Fruit fly (Drosophila melanogaster): ENCODE data around the gene CG31415.

The CG31415 gene

DNA sequence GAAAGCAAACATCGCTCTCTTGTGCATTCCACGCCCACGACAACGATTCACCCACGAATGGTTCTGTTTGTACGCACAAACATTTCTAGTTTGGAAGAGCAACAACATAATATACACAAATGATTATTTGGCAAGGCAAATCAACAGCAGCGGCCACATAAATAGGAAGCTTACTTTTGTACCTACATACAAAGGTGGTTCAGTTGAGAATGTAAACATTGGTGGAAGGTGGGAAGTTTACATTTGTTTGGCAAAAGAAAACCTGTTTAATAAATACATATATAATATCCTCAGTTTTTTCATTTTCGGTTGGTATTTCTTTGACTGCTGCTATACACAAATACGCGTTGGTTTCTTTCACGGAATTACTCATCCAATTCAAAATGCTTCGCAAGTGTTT, 40.8 kb upstream of the CG31415 start (continued):
- peak; percentile 88 for TF ChIP-seq CG4854 (GFP tag; optimal IDR thresholded peaks at IDR 0.05)
- TF ChIP-seq CG11696 (GFP tag; IDR thresholded peaks at IDR 0.05), result no peak
- peak; percentile 73 for TF ChIP-seq CG13775 (GFP tag; optimal IDR thresholded peaks at IDR 0.05)
- TF ChIP-seq slou (GFP tag; optimal IDR thresholded peaks at IDR 0.05), result peak; percentile 63
- no peak for TF ChIP-seq stc (GFP tag; IDR thresholded peaks at IDR 0.05)
- peak; percentile 62 for TF ChIP-seq Bdp1 (GFP tag; optimal IDR thresholded peaks at IDR 0.05)
- no peak for TF ChIP-seq Awh (GFP tag; IDR thresholded peaks at IDR 0.05)
- TF ChIP-seq CG14441 (GFP tag; IDR thresholded peaks at IDR 0.05), result no peak
- TF ChIP-seq zen2 (GFP tag; IDR thresholded peaks at IDR 0.05; ENCODE audit: partially characterized antibody), result no peak
- peak; percentile 95 for TF ChIP-seq CG17359 (tag; optimal IDR thresholded peaks at IDR 0.05)
- no peak for TF ChIP-seq hbn (GFP tag; IDR thresholded peaks at IDR 0.05; ENCODE audit: partially characterized antibody)
- no peak for TF ChIP-seq Lim3 (GFP tag; IDR thresholded peaks at IDR 0.05)
- peak; percentile 24 for TF ChIP-seq stwl (tag; optimal IDR thresholded peaks at IDR 0.05)
- TF ChIP-seq CG4282 (GFP tag; optimal IDR thresholded peaks at IDR 0.05), result peak; percentile 49
- TF ChIP-seq vnd (GFP tag; IDR thresholded peaks at IDR 0.05; ENCODE audit: partially characterized antibody), result no peak
- TF ChIP-seq HHEX (GFP tag; optimal IDR thresholded peaks at IDR 0.05), result peak; percentile 88
- TF ChIP-seq Rx (GFP tag; IDR thresholded peaks at IDR 0.05), result no peak
- TF ChIP-seq CG4820 (GFP tag; optimal IDR thresholded peaks at IDR 0.05), result peak; percentile 88
- no peak for TF ChIP-seq CG42726 (GFP tag; IDR thresholded peaks at IDR 0.05; ENCODE audit: partially characterized antibody)
- no peak for TF ChIP-seq CG1832 (GFP tag; optimal IDR thresholded peaks at IDR 0.05)
- no peak for TF ChIP-seq Hr39 (optimal IDR thresholded peaks at IDR 0.05)
- TF ChIP-seq bcd (GFP tag; optimal IDR thresholded peaks at IDR 0.05), result peak; percentile 88
- no peak for TF ChIP-seq pfk (GFP tag; optimal IDR thresholded peaks at IDR 0.05)
- no peak for TF ChIP-seq danr (GFP tag; IDR thresholded peaks at IDR 0.05)
- TF ChIP-seq Rfx (GFP tag; IDR thresholded peaks at IDR 0.05), result no peak
- no peak for TF ChIP-seq tio (GFP tag; optimal IDR thresholded peaks at IDR 0.05)
- TF ChIP-seq Elba2 (GFP tag; optimal IDR thresholded peaks at IDR 0.05), result no peak
- TF ChIP-seq CG18764 (GFP tag; optimal IDR thresholded peaks at IDR 0.05), result peak; percentile 86
- TF ChIP-seq emc (GFP tag; optimal IDR thresholded peaks at IDR 0.05), result peak; percentile 55
- peak; percentile 31 for TF ChIP-seq CG3163 (GFP tag; optimal IDR thresholded peaks at IDR 0.05)
- peak; percentile 79 for TF ChIP-seq CG10267 (tag; optimal IDR thresholded peaks at IDR 0.05)
- peak; percentile 79 for TF ChIP-seq CG12104 (GFP tag; optimal IDR thresholded peaks at IDR 0.05)
- TF ChIP-seq Side (GFP tag; optimal IDR thresholded peaks at IDR 0.05), result peak; percentile 79
- TF ChIP-seq ci (GFP tag; IDR thresholded peaks at IDR 0.05), result no peak
- TF ChIP-seq CG3726 (GFP tag; IDR thresholded peaks at IDR 0.05), result no peak
- TF ChIP-seq CG8765 (GFP tag; IDR thresholded peaks at IDR 0.05), result no peak
- no peak for TF ChIP-seq Scr (GFP tag; IDR thresholded peaks at IDR 0.05; ENCODE audit: partially characterized antibody)
- peak; percentile 90 for TF ChIP-seq CG6813 (GFP tag; optimal IDR thresholded peaks at IDR 0.05)
- TF ChIP-seq D19A (tag; optimal IDR thresholded peaks at IDR 0.05), result peak; percentile 79
- TF ChIP-seq CG9215 (GFP tag; IDR thresholded peaks at IDR 0.05), result no peak
- peak; percentile 65 for TF ChIP-seq tup (GFP tag; optimal IDR thresholded peaks at IDR 0.05)
- TF ChIP-seq Sin3A (optimal IDR thresholded peaks at IDR 0.05), result no peak
- no peak for TF ChIP-seq CG6175 (GFP tag; IDR thresholded peaks at IDR 0.05)
- TF ChIP-seq Hmx (GFP tag; optimal IDR thresholded peaks at IDR 0.05), result peak; percentile 23
- peak; percentile 58 for TF ChIP-seq kah (GFP tag; optimal IDR thresholded peaks at IDR 0.05)
- peak; percentile 70 for TF ChIP-seq en (GFP tag; optimal IDR thresholded peaks at IDR 0.05)
- TF ChIP-seq wor (GFP tag; IDR thresholded peaks at IDR 0.05), result no peak
- TF ChIP-seq btn (GFP tag; optimal IDR thresholded peaks at IDR 0.05), result peak; percentile 46
- TF ChIP-seq CG1233 (GFP tag; optimal IDR thresholded peaks at IDR 0.05), result peak; percentile 89
- TF ChIP-seq Opbp (GFP tag; IDR thresholded peaks at IDR 0.05; ENCODE audit: partially characterized antibody), result no peak
- TF ChIP-seq Aef1 (GFP tag; IDR thresholded peaks at IDR 0.05), result no peak
- TF ChIP-seq inv (GFP tag; IDR thresholded peaks at IDR 0.05; ENCODE audit: partially characterized antibody), result no peak
- peak; percentile 71 for TF ChIP-seq Dad (GFP tag; optimal IDR thresholded peaks at IDR 0.05)
